Fruit fly (Drosophila melanogaster): ENCODE results near the gene CG14563.
A peak's percentile ranks its signal among the peaks of the same experiment; 100 is the strongest.

Gene CG14563

dm6 chr3L:21859299-21860052, 17.3 kb upstream of the CG14563 start (continued):
- no peak for TF ChIP-seq CG2889 (GFP tag; IDR thresholded peaks at IDR 0.05)
- peak; percentile 26 for TF ChIP-seq CG10209 (GFP tag; optimal IDR thresholded peaks at IDR 0.05)
- peak; percentile 67 for TF ChIP-seq CG8924 (tag; optimal IDR thresholded peaks at IDR 0.05)
- TF ChIP-seq CG3995 (GFP tag; optimal IDR thresholded peaks at IDR 0.05), result no peak
- TF ChIP-seq CG2120 (GFP tag; optimal IDR thresholded peaks at IDR 0.05), result peak; percentile 22
- TF ChIP-seq phol (tag; optimal IDR thresholded peaks at IDR 0.05), result peak; percentile 35
- TF ChIP-seq Xbp1 (GFP tag; optimal IDR thresholded peaks at IDR 0.05), result peak; percentile 6
- TF ChIP-seq CG6854 (GFP tag; optimal IDR thresholded peaks at IDR 0.05), result peak; percentile 9
- 0 out of 2 replicates have a peak, but pooled peaks have one; percentile 4 for TF ChIP-seq Rfx (GFP tag; IDR thresholded peaks at IDR 0.05)
- TF ChIP-seq tin (GFP tag; optimal IDR thresholded peaks at IDR 0.05), result peak; percentile 3
- peak; percentile 70 for TF ChIP-seq D19A (tag; optimal IDR thresholded peaks at IDR 0.05)
- TF ChIP-seq Dek (tag; optimal IDR thresholded peaks at IDR 0.05), result peak; percentile 9
- no peak for TF ChIP-seq CG10321 (GFP tag; IDR thresholded peaks at IDR 0.05)
- peak; percentile 47 for TF ChIP-seq Hr3 (GFP tag; optimal IDR thresholded peaks at IDR 0.05)
- no peak for TF ChIP-seq kay (GFP tag; optimal IDR thresholded peaks at IDR 0.05)
- peak; percentile 57 for TF ChIP-seq row (GFP tag; IDR thresholded peaks at IDR 0.05)
- peak; percentile 54 for TF ChIP-seq cwo (GFP tag; optimal IDR thresholded peaks at IDR 0.05)
- peak; percentile 76 for TF ChIP-seq CG2678 (tag; optimal IDR thresholded peaks at IDR 0.05)
- TF ChIP-seq CG11695 (GFP tag; IDR thresholded peaks at IDR 0.05), result 0 out of 3 replicates have a peak, but pooled peaks have one; percentile 25
- peak; percentile 74 for TF ChIP-seq crol (GFP tag; IDR thresholded peaks at IDR 0.05)
- TF ChIP-seq lab (GFP tag; optimal IDR thresholded peaks at IDR 0.05), result peak; percentile 68
- TF ChIP-seq Sox102F (GFP tag; optimal IDR thresholded peaks at IDR 0.05), result peak; percentile 38
- peak; percentile 69 for TF ChIP-seq gem (tag; optimal IDR thresholded peaks at IDR 0.05)
- TF ChIP-seq ttk (GFP tag; IDR thresholded peaks at IDR 0.05), result no peak
- TF ChIP-seq fd96Cb (tag; optimal IDR thresholded peaks at IDR 0.05), result peak; percentile 44
- no peak for TF ChIP-seq ara (GFP tag; IDR thresholded peaks at IDR 0.05)
- TF ChIP-seq fd3F (GFP tag; optimal IDR thresholded peaks at IDR 0.05), result peak; percentile 0
- TF ChIP-seq pros (GFP tag; optimal IDR thresholded peaks at IDR 0.05), result no peak
- TF ChIP-seq Neu2 (GFP tag; optimal IDR thresholded peaks at IDR 0.05; ENCODE audit: borderline replicate concordance), result no peak
- peak; percentile 17; the same call in 1 of the 2 replicates for TF ChIP-seq Dref (GFP tag; IDR thresholded peaks at IDR 0.05)
- no peak for TF ChIP-seq D (optimal IDR thresholded peaks at IDR 0.05)
- no peak for TF ChIP-seq D (GFP tag; optimal IDR thresholded peaks at IDR 0.05)
- TF ChIP-seq Tbp (GFP tag; optimal IDR thresholded peaks at IDR 0.05), result no peak

- TF ChIP-seq Atf3 (GFP tag; optimal IDR thresholded peaks at IDR 0.05) (no peak), Hr39 (optimal IDR thresholded peaks at IDR 0.05) (peak; percentile 14), Ets65A (GFP tag) (peak; percentile 52)
Observed at dm6 chr3L:21848320-21848719, 6.1 kb upstream of the CG14563 start.

dm6 chr3L:21846591-21846990, 4.4 kb upstream of the CG14563 start:
- TF ChIP-seq CG15073 (GFP tag; optimal IDR thresholded peaks at IDR 0.05) (no peak), HmgZ (tag; optimal IDR thresholded peaks at IDR 0.05) (no peak), tin (GFP tag; optimal IDR thresholded peaks at IDR 0.05) (no peak), CG10959 (GFP tag; IDR thresholded peaks at IDR 0.05) (no peak), Poxn (GFP tag; IDR thresholded peaks at IDR 0.05) (no peak), Drgx (GFP tag; IDR thresholded peaks at IDR 0.05) (peak; percentile 59; the same call in 1 of the 2 replicates), pho (GFP tag; optimal IDR thresholded peaks at IDR 0.05) (no peak), psq (GFP tag; optimal IDR thresholded peaks at IDR 0.05) (no peak)

Measured in whole organism, embryonic.